Worm (Caenorhabditis elegans) whole organism, young adult: Measurements from ENCODE around the gene kel-10.

Experiments used
- B0261.1 ChIP-seq: sonication (generic microtip); optimal IDR thresholded peaks from 2 replicates; lab custom pipeline; 2016; ENCODE audit warnings: mild to moderate bottlenecking, missing genetic modification characterization, moderate library complexity, missing compliant biosample characterization
- B0336.3 ChIP-seq: fragments of 200-800 bp; sonication (Bioruptor generic); IDR thresholded peaks from 2 replicates; pipeline ENCODE4 v1.3.6; 2022; ENCODE audit warnings: missing genetic modification characterization, missing compliant biosample characterization
- D2030.7 ChIP-seq: fragments of 200-800 bp; sonication (Bioruptor generic); IDR thresholded peaks from 2 replicates; pipeline ENCODE4 v1.3.6; 2022; ENCODE audit warnings: missing genetic modification reagents, missing genetic modification characterization, missing compliant biosample characterization
- F33H1.4 ChIP-seq: fragments of 200-800 bp; sonication (Bioruptor generic); IDR thresholded peaks from 2 replicates; pipeline ENCODE4 v1.3.6; 2022; ENCODE audit warnings: missing genetic modification reagents, missing genetic modification characterization, missing compliant biosample characterization
- F57A8.1 ChIP-seq: fragments of 200-800 bp; sonication (Bioruptor generic); optimal IDR thresholded peaks from 2 replicates; lab custom pipeline; 2018; ENCODE audit warnings: mild to moderate bottlenecking, missing genetic modification characterization, moderate library complexity, missing compliant biosample characterization
- K12H6.12 ChIP-seq: fragments of 200-800 bp; sonication (Bioruptor generic); optimal IDR thresholded peaks from 2 replicates; lab custom pipeline; 2018; ENCODE audit warnings: mild to moderate bottlenecking, missing genetic modification characterization, missing compliant biosample characterization
- Y53F4B.3 ChIP-seq: fragments of 200-800 bp; sonication (Bioruptor generic); IDR thresholded peaks from 2 replicates; pipeline ENCODE4 v1.3.6; 2022; ENCODE audit warnings: missing genetic modification reagents, missing genetic modification characterization, missing compliant biosample characterization
- Y56A3A.18 ChIP-seq: fragments of 200-800 bp; sonication (Bioruptor generic); IDR thresholded peaks from 2 replicates; pipeline ENCODE4 v1.3.6; 2022; ENCODE audit warnings: missing genetic modification reagents, missing genetic modification characterization, missing compliant biosample characterization
- Y95B8A.8 ChIP-seq: fragments of 200-800 bp; sonication (Bioruptor generic); IDR thresholded peaks from 2 replicates; pipeline ENCODE4 v1.3.6; 2022; ENCODE audit warnings: missing genetic modification reagents, missing genetic modification characterization, missing compliant biosample characterization
- ZK185.1 ChIP-seq: sonication (generic microtip); optimal IDR thresholded peaks from 2 replicates; lab custom pipeline; 2016; ENCODE audit warnings: mild to moderate bottlenecking, missing genetic modification characterization, missing compliant biosample characterization; ENCODE audit not compliant: poor library complexity, severe bottlenecking
- aptf-3 ChIP-seq: fragments of 200-800 bp; sonication (Bioruptor generic); IDR thresholded peaks from 2 replicates; pipeline ENCODE4 v1.3.6; 2022; ENCODE audit warnings: missing genetic modification characterization, missing compliant biosample characterization
- atf-7 ChIP-seq: sonication (generic microtip); optimal IDR thresholded peaks from 2 replicates; lab custom pipeline; 2017; ENCODE audit warnings: mild to moderate bottlenecking, missing genetic modification characterization, missing compliant biosample characterization
- attf-6 ChIP-seq: fragments of 200-800 bp; sonication (Bioruptor generic); IDR thresholded peaks from 2 replicates; pipeline ENCODE4 v1.3.6; 2022; ENCODE audit warnings: missing genetic modification reagents, missing genetic modification characterization, missing compliant biosample characterization
- bed-1 ChIP-seq: fragments of 200-800 bp; sonication (Bioruptor generic); IDR thresholded peaks from 2 replicates; pipeline ENCODE4 v1.3.6; 2022; ENCODE audit warnings: missing genetic modification reagents, missing genetic modification characterization, missing compliant biosample characterization
- cebp-1 ChIP-seq, 2 experiments: fragments of 200-800 bp in 1 of 2; sonication (Bioruptor generic) in 1 of 2; sonication (generic microtip) in 1 of 2; IDR thresholded peaks in 1 of 2; optimal IDR thresholded peaks in 1 of 2; 2 replicates each; pipeline versions ENCODE4 v1.3.6 to Lab custom; 2017 to 2022; ENCODE audit warnings: missing compliant biosample characterization in 2 of 2, missing genetic modification characterization in 2 of 2, mild to moderate bottlenecking in 1 of 2, missing genetic modification reagents in 1 of 2, moderate library complexity in 1 of 2
- ceh-58 ChIP-seq: fragments of 200-800 bp; sonication (Bioruptor generic); IDR thresholded peaks from 2 replicates; pipeline ENCODE4 v1.3.6; 2022; ENCODE audit warnings: missing genetic modification characterization, missing compliant biosample characterization
- ceh-91 ChIP-seq: fragments of 200-800 bp; sonication (Bioruptor generic); IDR thresholded peaks from 2 replicates; pipeline ENCODE4 v1.3.6; 2022; ENCODE audit warnings: missing genetic modification reagents, missing genetic modification characterization, missing compliant biosample characterization
- dpff-1 ChIP-seq: sonication (generic microtip); optimal IDR thresholded peaks from 2 replicates; lab custom pipeline; 2017; ENCODE audit warnings: mild to moderate bottlenecking, missing genetic modification characterization, missing compliant biosample characterization
- dpl-1 ChIP-seq: fragments of 150-350 bp; optimal IDR thresholded peaks from 2 replicates; lab custom pipeline; 2014; ENCODE audit warnings: missing biosample characterization, missing genetic modification reagents, missing genetic modification characterization
- egrh-3 ChIP-seq: fragments of 200-800 bp; sonication (Bioruptor generic); IDR thresholded peaks from 2 replicates; pipeline ENCODE4 v1.3.6; 2022; ENCODE audit warnings: missing genetic modification reagents, missing genetic modification characterization, missing compliant biosample characterization
- gei-17 ChIP-seq: fragments of 200-800 bp; sonication (Bioruptor generic); optimal IDR thresholded peaks from 2 replicates; lab custom pipeline; 2018; ENCODE audit warnings: mild to moderate bottlenecking, missing genetic modification characterization, missing compliant biosample characterization
- hlh-26 ChIP-seq: fragments of 200-800 bp; sonication (Bioruptor generic); conservative IDR thresholded peaks from 2 replicates; pipeline ENCODE4 v1.3.6; 2022; ENCODE audit warnings: missing genetic modification reagents, missing genetic modification characterization, missing compliant biosample characterization
- lin-54 ChIP-seq: fragments of 200-800 bp; sonication (Bioruptor generic); optimal IDR thresholded peaks from 2 replicates; lab custom pipeline; 2018; ENCODE audit warnings: mild to moderate bottlenecking, missing genetic modification characterization, missing compliant biosample characterization
- lir-1 ChIP-seq: fragments of 200-800 bp; sonication (Bioruptor generic); conservative IDR thresholded peaks from 2 replicates; pipeline ENCODE4 v1.3.6; 2022; ENCODE audit warnings: missing genetic modification reagents, missing genetic modification characterization, missing compliant biosample characterization
- lsl-1 ChIP-seq: fragments of 200-800 bp; sonication (Bioruptor generic); optimal IDR thresholded peaks from 2 replicates; lab custom pipeline; 2018; ENCODE audit warnings: mild to moderate bottlenecking, missing genetic modification characterization, moderate library complexity, missing compliant biosample characterization
- lsy-27 ChIP-seq: sonication (generic microtip); optimal IDR thresholded peaks from 2 replicates; lab custom pipeline; 2017; ENCODE audit warnings: missing genetic modification characterization, mild to moderate bottlenecking, missing compliant biosample characterization, antibody characterized with exemption, missing genotype, borderline replicate concordance; ENCODE audit not compliant: insufficient read depth
- madf-3 ChIP-seq: fragments of 200-800 bp; sonication (Bioruptor generic); IDR thresholded peaks from 2 replicates; pipeline ENCODE4 v1.3.6; 2022; ENCODE audit warnings: missing genetic modification reagents, missing genetic modification characterization, missing compliant biosample characterization
- madf-6 ChIP-seq: fragments of 200-800 bp; sonication (Bioruptor generic); IDR thresholded peaks from 2 replicates; pipeline ENCODE4 v1.3.6; 2022; ENCODE audit warnings: missing genetic modification reagents, missing genetic modification characterization, missing compliant biosample characterization
- madf-8 ChIP-seq: fragments of 200-800 bp; sonication (Bioruptor generic); conservative IDR thresholded peaks from 2 replicates; pipeline ENCODE4 v1.3.6; 2022; ENCODE audit warnings: missing genetic modification reagents, missing genetic modification characterization, missing compliant biosample characterization
- mes-4 ChIP-seq: sonication (generic microtip); optimal IDR thresholded peaks from 2 replicates; lab custom pipeline; 2016; ENCODE audit warnings: missing genotype, missing genetic modification characterization, missing compliant biosample characterization
- nfya-2 ChIP-seq: fragments of 200-800 bp; sonication (Bioruptor generic); IDR thresholded peaks from 2 replicates; pipeline ENCODE4 v1.3.6; 2022; ENCODE audit warnings: missing genetic modification reagents, missing genetic modification characterization, missing compliant biosample characterization
- nfyb-1 ChIP-seq: fragments of 200-800 bp; sonication (Bioruptor generic); IDR thresholded peaks from 2 replicates; pipeline ENCODE4 v1.3.6; 2022; ENCODE audit warnings: missing genetic modification reagents, missing genetic modification characterization, missing compliant biosample characterization
- nhr-27 ChIP-seq: fragments of 200-800 bp; sonication (Bioruptor generic); optimal IDR thresholded peaks from 2 replicates; lab custom pipeline; 2018; ENCODE audit warnings: mild to moderate bottlenecking, missing genetic modification characterization, moderate library complexity, missing compliant biosample characterization
- pbrm-1 ChIP-seq: fragments of 200-800 bp; sonication (Bioruptor generic); IDR thresholded peaks from 2 replicates; pipeline ENCODE4 v1.3.6; 2022; ENCODE audit warnings: missing genetic modification reagents, missing genetic modification characterization, missing compliant biosample characterization
- rcor-1 ChIP-seq: fragments of 200-800 bp; sonication (Bioruptor generic); IDR thresholded peaks from 2 replicates; pipeline ENCODE4 v1.3.6; 2022; ENCODE audit warnings: missing genetic modification reagents, missing genetic modification characterization, missing compliant biosample characterization
- snpc-3.4 ChIP-seq: sonication (generic microtip); optimal IDR thresholded peaks from 2 replicates; lab custom pipeline; 2017; ENCODE audit warnings: missing genetic modification characterization, mild to moderate bottlenecking, missing compliant biosample characterization, antibody characterized with exemption, moderate library complexity, missing genotype, missing genetic modification reagents
- somi-1 ChIP-seq: fragments of 200-800 bp; sonication (Bioruptor generic); optimal IDR thresholded peaks from 2 replicates; lab custom pipeline; 2018; ENCODE audit warnings: mild to moderate bottlenecking, missing genetic modification characterization, missing compliant biosample characterization
- unc-130 ChIP-seq: sonication (generic microtip); optimal IDR thresholded peaks from 2 replicates; lab custom pipeline; 2016; ENCODE audit warnings: missing genetic modification reagents, missing genetic modification characterization, missing compliant biosample characterization
- xnd-1 ChIP-seq: sonication (generic microtip); optimal IDR thresholded peaks from 2 replicates; lab custom pipeline; 2016; ENCODE audit warnings: missing genotype, missing genetic modification reagents, missing genetic modification characterization, missing compliant biosample characterization
- ztf-18 ChIP-seq: sonication (generic microtip); optimal IDR thresholded peaks from 2 replicates; lab custom pipeline; 2016; ENCODE audit warnings: missing genotype, mild to moderate bottlenecking, missing genetic modification characterization, missing compliant biosample characterization
- ztf-28 ChIP-seq: fragments of 200-800 bp; sonication (Bioruptor generic); IDR thresholded peaks from 2 replicates; pipeline ENCODE4 v1.3.6; 2022; ENCODE audit warnings: missing genetic modification reagents, missing genetic modification characterization, missing compliant biosample characterization

The kel-10 gene

DNA sequence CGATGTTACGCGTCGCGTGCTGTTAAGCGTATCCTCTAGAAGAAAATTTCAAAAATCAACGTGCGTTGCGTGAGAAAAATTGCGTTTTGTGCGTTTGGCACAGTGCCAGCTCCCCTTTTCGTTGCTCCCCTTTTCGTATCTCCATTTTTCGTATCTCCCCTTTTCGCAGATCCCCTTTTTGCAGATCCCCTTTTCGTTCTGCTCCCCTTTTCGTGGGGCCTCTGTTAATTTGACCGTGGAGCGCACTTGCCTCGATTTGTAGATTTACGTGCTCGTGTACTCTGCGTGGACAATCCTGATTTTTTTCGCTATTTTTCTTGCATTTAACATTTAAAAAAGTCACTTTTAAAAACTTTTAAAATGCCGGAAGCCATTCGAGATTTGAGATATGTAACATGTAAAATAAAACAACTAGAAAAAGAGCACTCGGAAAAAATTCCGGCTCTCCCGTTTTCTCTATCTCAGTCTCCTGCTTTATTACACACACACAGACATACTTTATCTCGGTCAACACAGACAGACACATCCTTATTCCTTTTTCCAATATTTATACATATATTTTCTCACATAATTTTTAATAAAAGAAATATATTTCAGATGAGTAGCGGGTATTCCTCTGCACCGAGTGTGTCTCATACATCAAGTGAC, 22.5 kb upstream of the kel-10 start, which contains the start of gene ttll-4 (continued):
- no peak for TF ChIP-seq lsy-27 (tag; lab: Kevin White, UChicago)
- TF ChIP-seq Y53F4B.3 (GFP tag; lab: Robert Waterston, UW) = no peak
- no peak for TF ChIP-seq ceh-58 (GFP tag; lab: Robert Waterston, UW)
- peak; percentile 45; the same call in 1 of the 2 replicates for TF ChIP-seq pbrm-1 (GFP tag; lab: Robert Waterston, UW)
- TF ChIP-seq B0261.1 (tag; lab: Kevin White, UChicago) = no peak
- TF ChIP-seq, all 124 proteins: peak for 36

DNA sequence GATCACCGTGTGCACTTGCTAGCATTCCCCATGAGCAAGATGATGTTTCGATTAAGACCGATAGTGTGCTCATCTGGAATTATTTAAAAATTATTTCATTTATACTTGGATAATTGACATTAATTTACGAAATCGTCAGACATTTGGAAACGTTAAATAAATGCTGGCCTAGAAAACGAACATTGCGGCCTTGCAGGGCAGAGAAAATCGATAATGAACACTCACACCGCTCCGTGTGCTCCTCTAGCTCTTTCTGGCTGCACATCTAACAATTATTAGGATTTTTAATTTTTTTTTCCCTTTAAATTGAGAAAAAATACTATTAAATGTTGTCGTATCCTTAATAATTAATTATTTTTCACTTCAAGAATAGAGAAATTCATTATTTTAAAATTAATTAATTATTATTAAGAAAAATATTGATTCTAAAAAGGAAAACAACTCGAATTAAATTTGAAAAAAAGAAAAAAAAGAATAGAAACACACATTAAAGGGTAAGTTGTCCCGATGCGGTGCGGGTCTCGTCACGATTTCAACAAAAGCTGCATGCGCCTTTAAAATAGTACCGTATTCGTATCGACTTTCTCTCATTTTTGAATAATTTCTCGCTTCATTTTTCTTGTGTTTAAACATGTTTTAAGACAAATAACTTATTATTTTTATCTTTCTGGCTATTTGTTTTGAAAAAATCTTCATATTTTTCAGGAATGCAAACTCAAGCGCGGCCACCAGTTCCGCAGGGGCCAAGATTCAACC, 19.0 kb upstream of the kel-10 start, which contains the start of the genes gtf-2H3 and ham-3:
Gene gtf-2H3 (minus strand): TSS at position 73 of the 756 bp plus-strand sequence.
Gene ham-3 (plus strand): TSS at position 706 of the 756 bp plus-strand sequence.
- TF ChIP-seq F33H1.4 (GFP tag; lab: Robert Waterston, UW) (peak; percentile 90), dpff-1 (tag; lab: Kevin White, UChicago) (no peak), B0336.3 (no peak), ceh-91 (GFP tag; lab: Robert Waterston, UW) (peak; percentile 50; the same call in 1 of the 2 replicates), snpc-3.4 (tag; lab: Kevin White, UChicago) (peak; percentile 38), lsl-1 (GFP tag; lab: Kevin White, UChicago) (peak; percentile 85), xnd-1 (tag; lab: Kevin White, UChicago) (peak; percentile 68), madf-8 (peak; percentile 33; the same call in 1 of the 2 replicates), lin-54 (GFP tag; lab: Kevin White, UChicago) (peak; percentile 15), madf-6 (GFP tag; lab: Robert Waterston, UW) (peak; percentile 87), D2030.7 (GFP tag; lab: Robert Waterston, UW) (peak; percentile 61), dpl-1 (no peak), cebp-1 (GFP tag; IDR thresholded peaks at IDR 0.05; lab: Robert Waterston, UW) (no peak), cebp-1 (tag; optimal IDR thresholded peaks at IDR 0.05; lab: Kevin White, UChicago) (peak; percentile 13)
- TF ChIP-seq, all 124 proteins: peak for 10

DNA sequence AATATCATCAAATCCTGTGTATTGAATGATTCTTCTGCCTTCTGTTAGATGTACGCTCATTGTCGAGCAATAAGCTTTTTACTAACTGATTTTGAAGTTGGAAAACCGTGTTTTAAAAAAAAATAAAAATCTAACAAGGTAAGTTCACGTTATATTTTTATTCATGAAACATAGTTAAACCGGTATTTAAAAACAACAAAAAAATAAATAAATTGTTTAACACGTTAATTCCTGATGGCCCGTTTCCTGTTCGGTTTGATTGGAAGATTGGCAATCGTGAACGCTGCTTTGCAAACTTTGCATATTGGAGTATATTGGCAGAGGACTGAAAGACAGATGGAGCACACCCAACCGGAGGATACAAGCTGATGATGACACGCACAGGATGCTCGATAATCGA, 17.6 kb upstream of the kel-10 start, which contains the start of gene ZK1128.3:
Gene ZK1128.3 (minus strand): TSS at position 101 of the 400 bp plus-strand sequence.
- no peak for TF ChIP-seq lir-1 (GFP tag; lab: Robert Waterston, UW)
- TF ChIP-seq madf-3 = no peak
- TF ChIP-seq ztf-28 (GFP tag; lab: Robert Waterston, UW) = no peak
- TF ChIP-seq atf-7 = no peak
- TF ChIP-seq gei-17 (GFP tag; lab: Kevin White, UChicago) = no peak
- no peak for TF ChIP-seq somi-1 (GFP tag; lab: Kevin White, UChicago)
- no peak for TF ChIP-seq D2030.7 (GFP tag; lab: Robert Waterston, UW)
- no peak for TF ChIP-seq rcor-1 (GFP tag; lab: Robert Waterston, UW)
- no peak for TF ChIP-seq B0261.1 (tag; lab: Kevin White, UChicago)
- no peak for TF ChIP-seq unc-130 (GFP tag; lab: Kevin White, UChicago)

DNA sequence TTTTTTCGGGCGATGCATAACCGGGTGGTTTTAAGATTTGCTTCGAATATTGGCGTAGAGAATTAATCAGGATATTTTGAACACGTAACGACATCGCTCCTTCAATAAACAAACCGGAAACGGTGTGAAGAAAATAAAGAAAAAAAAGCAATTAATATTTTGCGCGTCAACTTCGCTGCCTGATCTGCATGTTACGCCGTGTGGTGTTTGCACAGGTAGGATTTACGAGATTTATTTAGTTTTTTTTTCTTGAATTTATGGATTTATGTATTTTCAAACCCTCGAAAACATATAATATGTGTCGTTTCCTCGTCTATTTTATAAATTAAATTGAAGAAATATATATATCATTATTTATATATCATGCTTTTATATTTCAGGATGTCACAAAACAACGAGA, 13.4 kb upstream of the kel-10 start, which contains the start of the genes ZK1128.1 and mett-10:
Gene ZK1128.1 (minus strand): TSS at position 99 of the 400 bp plus-strand sequence.
Gene mett-10 (plus strand): TSS at position 375 of the 400 bp plus-strand sequence.
- TF ChIP-seq hlh-26 (GFP tag; lab: Robert Waterston, UW) (no peak), bed-1 (no peak), F57A8.1 (GFP tag; lab: Kevin White, UChicago) (no peak), attf-6 (GFP tag; lab: Robert Waterston, UW) (no peak), mes-4 (tag; lab: Kevin White, UChicago) (no peak), ZK185.1 (no peak), nfya-2 (no peak), aptf-3 (GFP tag; lab: Robert Waterston, UW) (no peak), K12H6.12 (tag; lab: Kevin White, UChicago) (no peak), nhr-27 (tag; lab: Kevin White, UChicago) (no peak), Y95B8A.8 (GFP tag; lab: Robert Waterston, UW) (no peak), ceh-58 (GFP tag; lab: Robert Waterston, UW) (no peak), ztf-18 (tag; lab: Kevin White, UChicago) (no peak), atf-7 (no peak), Y56A3A.18 (GFP tag; lab: Robert Waterston, UW) (no peak), egrh-3 (GFP tag; lab: Robert Waterston, UW) (no peak), nfyb-1 (GFP tag; lab: Robert Waterston, UW) (no peak)
